Worm (Caenorhabditis elegans): ENCODE measurements around the gene str-171.

The str-171 gene

DNA sequence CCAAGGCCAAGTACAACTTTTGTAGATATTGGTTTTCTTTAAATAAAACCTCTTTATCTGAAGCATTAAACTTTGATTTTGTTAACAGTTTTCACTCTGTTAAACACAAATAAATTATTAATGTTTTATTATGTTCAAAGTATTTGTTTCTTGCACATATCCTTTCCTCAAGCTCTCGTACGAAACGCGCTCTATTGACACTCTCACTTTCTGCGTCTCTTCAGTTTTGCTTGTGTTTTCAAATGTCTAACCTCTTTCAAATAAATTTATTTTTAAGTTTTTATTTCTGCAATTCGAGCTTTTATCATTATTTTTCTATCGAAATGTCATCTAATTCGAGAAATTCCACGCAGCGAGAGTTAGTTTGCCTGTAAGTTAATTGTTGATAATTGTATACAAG is 11.5 kb upstream of the str-171 start, which contains the start of gene K08F9.4:
TSS of gene K08F9.4 (plus strand) at position 222 of the 400 bp plus-strand sequence.
- TF ChIP-seq akir-1 (GFP tag; optimal IDR thresholded peaks at IDR 0.05) (no peak), ceh-100 (GFP tag; IDR thresholded peaks at IDR 0.05) (peak; percentile 88), F57A8.1 (GFP tag; optimal IDR thresholded peaks at IDR 0.05) (no peak), nhr-80 (tag; optimal IDR thresholded peaks at IDR 0.05) (no peak), lag-1 (GFP tag; IDR thresholded peaks at IDR 0.05) (no peak), ceh-27 (GFP tag; optimal IDR thresholded peaks at IDR 0.05) (no peak), hrde-1 (tag; optimal IDR thresholded peaks at IDR 0.05; ENCODE audit: borderline replicate concordance) (no peak), attf-5 (GFP tag; optimal IDR thresholded peaks at IDR 0.05) (peak; percentile 1), T07F8.4 (tag; optimal IDR thresholded peaks at IDR 0.05) (no peak), lin-54 (GFP tag; optimal IDR thresholded peaks at IDR 0.05) (peak; percentile 8), hmg-1.2 (GFP tag; IDR thresholded peaks at IDR 0.05) (peak; percentile 92), snpc-4 (GFP tag; optimal IDR thresholded peaks at IDR 0.05) (no peak), snpc-4 (tag; optimal IDR thresholded peaks at IDR 0.05) (peak in 1 of 4 experiments; percentile 7), hlh-12 (tag; optimal IDR thresholded peaks at IDR 0.05) (no peak), ceh-40 (GFP tag; IDR thresholded peaks at IDR 0.05) (no peak), F55B11.4 (tag; optimal IDR thresholded peaks at IDR 0.05; ENCODE audit: borderline replicate concordance, insufficient read depth) (no peak), sptf-2 (GFP tag; optimal IDR thresholded peaks at IDR 0.05) (no peak), unc-62 (GFP tag; optimal IDR thresholded peaks at IDR 0.05) (no peak), mcd-1 (GFP tag; IDR thresholded peaks at IDR 0.05) (peak; percentile 86), F57C9.4 (tag; optimal IDR thresholded peaks at IDR 0.05) (no peak)

DNA sequence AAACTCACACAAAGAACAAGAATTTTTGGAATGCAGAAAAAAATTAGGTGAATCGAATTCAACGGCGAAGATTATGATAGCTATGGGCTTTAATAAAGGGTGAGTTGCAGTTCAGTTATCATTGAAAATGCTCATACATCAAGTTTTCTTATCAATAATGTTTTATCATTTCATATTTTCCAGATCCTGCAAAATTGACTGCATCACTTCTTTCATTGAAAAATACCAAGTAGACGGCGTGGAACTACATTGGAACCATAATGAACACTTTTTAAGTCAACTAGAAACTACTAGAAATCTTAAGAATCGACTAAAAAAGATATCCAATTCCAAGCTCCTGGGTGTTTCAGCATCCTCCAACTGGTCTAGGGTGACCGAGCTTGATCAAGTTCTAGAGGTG is 11.0 kb upstream of the str-171 start, which contains the start of gene K08F9.1:
TSS of gene K08F9.1 (minus strand) at position 101 of the 400 bp plus-strand sequence.
- no peak for TF ChIP-seq sptf-2 (GFP tag; optimal IDR thresholded peaks at IDR 0.05)

- TF ChIP-seq hlh-12 (tag; optimal IDR thresholded peaks at IDR 0.05) = no peak
- no peak for TF ChIP-seq attf-6 (GFP tag; IDR thresholded peaks at IDR 0.05)
- no peak for TF ChIP-seq Y56A3A.18 (GFP tag; IDR thresholded peaks at IDR 0.05)
- TF ChIP-seq madf-6 (GFP tag; IDR thresholded peaks at IDR 0.05) = no peak
- TF ChIP-seq sptf-2 (GFP tag; optimal IDR thresholded peaks at IDR 0.05) = no peak
- TF ChIP-seq B0261.1 (tag; optimal IDR thresholded peaks at IDR 0.05) = no peak
- TF ChIP-seq dox-1 (GFP tag; IDR thresholded peaks at IDR 0.05) = no peak
- TF ChIP-seq tbx-9 (tag; optimal IDR thresholded peaks at IDR 0.05; ENCODE audit: borderline replicate concordance) = no peak
- no peak for TF ChIP-seq F52B5.7 (tag; optimal IDR thresholded peaks at IDR 0.05)
These were observed 7.9 kb upstream of the str-171 start, which contains the start of gene K08F9.3 for ce11 chrV:15140247-15140646. K08F9.3 (plus strand) TSS chrV:15140547.

ce11 chrV:15139811-15140210 is 7.5 kb upstream of the str-171 start:
- TF ChIP-seq nhr-80 (tag; optimal IDR thresholded peaks at IDR 0.05) (peak; percentile 3), hmg-20 (GFP tag; IDR thresholded peaks at IDR 0.05) (no peak)

ce11 chrV:15136772-15137171 is 4.4 kb upstream of the str-171 start, which contains the start of gene aipl-1:
aipl-1 (minus strand) TSS chrV:15136801.
- TF ChIP-seq mcd-1 (GFP tag; IDR thresholded peaks at IDR 0.05) (peak; percentile 90), Y67H2A.10 (GFP tag; conservative IDR thresholded peaks at IDR 0.05) (0 out of 2 replicates have a peak, but pooled peaks have one; percentile 15), dpl-1 (GFP tag; optimal IDR thresholded peaks at IDR 0.05) (peak; percentile 7), aptf-2 (GFP tag; conservative IDR thresholded peaks at IDR 0.05) (0 out of 2 replicates have a peak, but pooled peaks have one; percentile 28), lag-1 (GFP tag; IDR thresholded peaks at IDR 0.05) (no peak), attf-5 (GFP tag; optimal IDR thresholded peaks at IDR 0.05) (peak; percentile 73), dpff-1 (tag; optimal IDR thresholded peaks at IDR 0.05) (no peak), rcor-1 (GFP tag; IDR thresholded peaks at IDR 0.05) (peak; percentile 51; the same call in 1 of the 2 replicates), xnd-1 (tag; optimal IDR thresholded peaks at IDR 0.05) (no peak), D2030.7 (GFP tag; IDR thresholded peaks at IDR 0.05) (peak; percentile 79), madf-10 (tag; optimal IDR thresholded peaks at IDR 0.05) (peak; percentile 8), unc-130 (GFP tag; optimal IDR thresholded peaks at IDR 0.05) (no peak), lin-35 (GFP tag; optimal IDR thresholded peaks at IDR 0.05) (peak in 1 of 3 experiments; percentile 53), B0019.2 (GFP tag; conservative IDR thresholded peaks at IDR 0.05) (0 out of 2 replicates have a peak, but pooled peaks have one; percentile 42), cebp-1 (GFP tag; IDR thresholded peaks at IDR 0.05) (0 out of 2 replicates have a peak, but pooled peaks have one; percentile 36), cebp-1 (tag; optimal IDR thresholded peaks at IDR 0.05) (no peak), ccch-3 (GFP tag; optimal IDR thresholded peaks at IDR 0.05) (no peak), T26A5.8 (tag; optimal IDR thresholded peaks at IDR 0.05) (no peak)

All from whole organism, young adult.